Worm (Caenorhabditis elegans): Measurements from ENCODE around the gene K08C7.4.
"Not testable (repeated sequence)": the region's sequence is repeated elsewhere in the genome, so short reads cannot be mapped to it uniquely, and the experiment has no call there.

K08C7.4 gene

DNA sequence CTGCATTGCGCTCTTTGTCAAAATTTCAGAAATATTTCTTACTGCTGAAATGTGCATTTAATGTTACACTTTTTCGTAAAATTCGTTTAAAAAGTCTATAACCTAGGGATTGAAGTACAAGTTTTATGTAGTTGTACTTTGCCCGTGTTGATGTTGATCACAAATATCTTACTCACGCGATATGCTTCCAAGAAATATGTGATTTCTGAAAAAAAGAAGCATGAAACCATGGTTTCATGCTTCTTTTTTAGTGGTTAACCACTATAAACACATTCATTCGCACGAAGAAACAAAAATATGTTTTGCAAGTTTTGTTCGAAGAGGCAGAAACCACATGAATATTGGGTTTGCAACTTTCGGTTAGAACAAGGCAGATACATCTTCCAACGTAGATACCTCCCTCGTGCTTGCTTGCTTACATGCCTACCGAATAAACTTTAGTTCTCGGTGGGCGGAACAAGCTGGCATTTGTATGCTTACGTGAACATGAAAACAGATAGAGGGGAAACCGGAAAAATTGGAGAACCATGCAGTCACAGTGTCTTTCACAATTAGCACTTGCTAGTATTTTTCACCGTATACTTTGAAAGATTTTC is 8.8 kb upstream of the K08C7.4 start, which contains the start of gene R102.3:
TSS of gene R102.3 (plus strand) at position 546 of the 596 bp plus-strand sequence.
- TF ChIP-seq unc-62 (GFP tag; optimal IDR thresholded peaks at IDR 0.05), result no peak

- TF ChIP-seq unc-62 (GFP tag; optimal IDR thresholded peaks at IDR 0.05), result not testable (repeated sequence)
Observed at ce11 chrIV:10687307-10687706, 7.0 kb upstream of the K08C7.4 start, which contains the start of gene R102.2. Gene R102.2, plus strand, starts transcription at chrIV:10687607.

DNA sequence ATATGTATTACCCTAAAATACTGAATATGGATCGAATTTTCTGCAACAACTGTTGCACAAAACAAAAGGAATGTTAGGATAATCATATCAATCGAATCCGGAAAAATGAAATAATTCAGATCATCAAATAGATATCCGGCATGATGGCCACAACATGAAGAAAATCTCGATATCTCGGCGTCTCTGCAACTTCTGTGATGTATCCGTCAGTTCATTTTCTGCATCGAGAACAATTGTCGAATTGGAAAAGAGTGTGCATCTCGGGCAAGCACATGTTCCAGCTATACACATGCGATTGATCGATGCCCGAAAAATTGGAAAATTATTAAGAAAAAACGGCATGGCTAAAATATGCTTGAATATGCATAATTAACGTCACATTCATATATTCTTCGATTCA is 5.5 kb upstream of the K08C7.4 start, which contains the start of the genes K08C7.6 and R102.1:
TSS of gene K08C7.6 (minus strand) at position 101 of the 400 bp plus-strand sequence.
TSS of gene R102.1 (plus strand) at position 291 of the 400 bp plus-strand sequence.
- no peak for TF ChIP-seq unc-62 (GFP tag; optimal IDR thresholded peaks at IDR 0.05)

DNA sequence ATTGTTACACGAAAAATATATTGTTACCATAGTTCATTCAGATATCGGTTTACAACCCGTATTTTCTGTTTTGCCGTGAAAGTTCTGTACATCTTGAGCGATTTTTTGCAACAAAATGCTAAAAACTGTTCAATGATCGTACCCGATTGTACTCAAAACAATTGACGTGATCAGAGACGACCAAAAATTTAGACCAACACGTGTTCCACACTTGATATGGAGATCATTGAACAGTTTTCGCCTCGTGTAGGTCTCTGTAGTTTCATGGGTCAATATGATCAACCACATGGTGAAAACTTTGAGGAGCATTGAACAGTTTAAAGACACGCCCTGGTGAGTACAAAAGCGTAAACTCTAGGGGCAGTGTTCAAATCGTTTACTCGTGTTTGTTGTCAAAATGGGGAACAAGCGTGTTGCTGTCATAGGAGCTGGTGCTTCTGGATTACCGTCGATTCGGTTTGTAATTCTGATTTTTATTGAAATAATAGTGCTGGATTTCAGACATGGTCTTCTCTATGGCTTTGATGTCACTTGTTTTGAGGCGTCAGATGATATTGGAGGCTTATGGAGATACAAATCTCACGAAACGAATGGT is 2.0 kb upstream of the K08C7.4 start, which contains the start of gene fmo-2:
TSS of gene fmo-2 (plus strand) at position 370 of the 595 bp plus-strand sequence.
- TF ChIP-seq unc-62 (GFP tag; optimal IDR thresholded peaks at IDR 0.05), result no peak

DNA sequence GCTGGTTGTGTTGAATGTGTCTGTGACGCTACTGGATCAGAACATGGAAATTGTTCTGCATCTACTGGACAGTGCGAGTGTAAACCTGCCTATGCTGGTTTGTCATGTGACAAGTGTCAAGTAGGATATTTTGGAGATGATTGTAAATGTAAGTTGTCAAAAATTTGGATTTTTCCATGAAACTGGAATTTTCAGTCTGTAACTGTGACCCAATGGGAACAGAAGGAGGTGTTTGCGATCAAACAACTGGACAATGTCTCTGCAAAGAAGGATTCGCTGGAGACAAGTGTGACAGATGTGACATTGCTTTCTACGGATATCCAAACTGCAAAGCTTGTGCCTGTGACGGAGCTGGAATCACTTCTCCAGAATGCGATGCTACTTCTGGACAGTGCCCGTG is 11.7 kb downstream of the K08C7.4 start:
- TF ChIP-seq unc-62 (GFP tag; optimal IDR thresholded peaks at IDR 0.05), result no peak

DNA sequence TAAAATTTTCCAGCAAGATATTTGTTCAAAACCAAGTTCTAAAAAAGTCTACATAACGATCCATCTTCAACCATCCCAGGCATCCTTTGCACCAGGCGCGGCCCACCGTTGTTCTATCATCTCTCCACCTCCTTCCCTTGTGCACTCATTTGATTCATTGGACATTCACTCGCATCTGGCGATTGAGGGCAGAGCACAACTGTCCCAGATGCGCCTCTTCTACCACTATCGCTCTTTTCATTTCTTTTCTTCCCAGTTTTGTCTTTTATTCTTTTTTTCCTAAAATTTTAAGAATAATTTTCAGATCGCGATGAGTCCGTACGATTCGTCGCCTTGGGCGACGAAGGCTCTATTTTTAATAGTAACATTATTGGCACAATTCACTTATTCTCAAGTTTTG is 13.8 kb downstream of the K08C7.4 start, which contains the start of gene epi-1:
TSS of gene epi-1 (plus strand) at position 301 of the 400 bp plus-strand sequence.
- no peak for TF ChIP-seq unc-62 (GFP tag; optimal IDR thresholded peaks at IDR 0.05)

DNA sequence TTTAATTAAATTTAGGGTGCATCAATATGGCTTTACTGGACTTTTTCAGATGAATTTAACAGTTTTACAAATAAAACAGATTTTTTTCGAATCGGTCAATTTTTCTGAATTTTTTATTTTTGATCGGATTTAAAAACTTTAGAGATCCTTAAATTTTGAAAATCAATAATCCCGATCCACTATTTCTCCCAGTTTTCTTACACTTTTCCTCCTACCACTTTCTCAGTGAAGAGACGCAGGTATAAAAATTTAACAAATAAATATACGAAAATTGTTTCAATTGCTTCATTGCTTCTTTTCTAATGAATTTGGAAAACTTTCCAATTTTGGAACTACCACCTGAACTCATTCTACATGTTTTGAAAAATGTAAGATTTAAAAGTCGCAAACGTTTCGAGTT is 16.1 kb downstream of the K08C7.4 start, which contains the start of gene K08C7.7:
TSS of gene K08C7.7 (plus strand) at position 301 of the 400 bp plus-strand sequence.
- TF ChIP-seq unc-62 (GFP tag; optimal IDR thresholded peaks at IDR 0.05), result no peak

ce11 chrIV:10661760-10662159 is 18.5 kb downstream of the K08C7.4 start, which contains the start of gene fmo-1:
Gene fmo-1, plus strand, starts transcription at chrIV:10661857.
- no peak for TF ChIP-seq unc-62 (GFP tag; optimal IDR thresholded peaks at IDR 0.05)

ce11 chrIV:10661072-10661471 is 19.2 kb downstream of the K08C7.4 start:
- no peak for TF ChIP-seq unc-62 (GFP tag; optimal IDR thresholded peaks at IDR 0.05)

ce11 chrIV:10656770-10657323 is 23.4 kb downstream of the K08C7.4 start, which contains the start of gene K08C7.1:
Gene K08C7.1, plus strand, starts transcription at chrIV:10656812.
- TF ChIP-seq unc-62 (GFP tag; optimal IDR thresholded peaks at IDR 0.05), result no peak

DNA sequence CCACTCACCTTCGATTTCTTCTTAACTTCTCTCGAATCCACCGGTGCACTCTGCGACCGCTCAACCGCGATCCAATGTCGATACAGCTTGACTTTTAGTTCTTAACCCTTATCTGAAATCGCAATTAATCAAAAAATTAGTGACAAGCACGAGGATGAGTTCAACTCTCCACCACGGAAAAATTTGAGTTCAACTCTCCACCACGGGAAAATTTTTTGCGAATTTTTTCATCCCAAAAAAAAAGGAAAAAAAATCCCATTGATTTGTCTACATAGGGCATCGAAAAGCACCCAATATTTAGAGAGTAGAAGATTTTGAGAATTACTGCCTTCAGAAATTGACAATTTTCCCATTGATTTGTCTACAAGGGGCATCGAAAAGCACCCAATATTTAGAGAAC is 26.2 kb downstream of the K08C7.4 start, which contains the start of gene glb-19:
TSS of gene glb-19 (minus strand) at position 101 of the 400 bp plus-strand sequence.
- not testable (repeated sequence) for TF ChIP-seq unc-62 (GFP tag; optimal IDR thresholded peaks at IDR 0.05)

DNA sequence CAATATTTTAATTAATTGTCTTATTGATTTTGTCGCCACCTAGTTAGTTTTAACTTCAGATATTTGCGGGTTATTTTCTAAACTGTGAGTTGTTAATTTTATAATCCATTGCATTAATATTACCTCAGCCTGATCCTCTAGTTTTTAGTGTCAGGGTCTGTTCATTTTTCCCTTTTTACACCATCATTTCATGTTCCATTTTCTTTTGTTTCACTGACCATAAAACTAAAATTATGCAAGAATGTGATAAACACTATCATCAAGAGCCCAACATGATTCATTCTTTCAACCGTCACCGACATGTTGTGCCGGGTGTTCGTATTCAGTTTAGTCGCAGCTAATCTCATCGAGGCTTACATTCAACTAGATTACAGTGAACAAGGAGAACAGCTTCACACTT is 41.3 kb downstream of the K08C7.4 start, which contains the start of gene F56C4.2:
TSS of gene F56C4.2 (plus strand) at position 301 of the 400 bp plus-strand sequence.
- TF ChIP-seq unc-62 (GFP tag; optimal IDR thresholded peaks at IDR 0.05), result no peak

DNA sequence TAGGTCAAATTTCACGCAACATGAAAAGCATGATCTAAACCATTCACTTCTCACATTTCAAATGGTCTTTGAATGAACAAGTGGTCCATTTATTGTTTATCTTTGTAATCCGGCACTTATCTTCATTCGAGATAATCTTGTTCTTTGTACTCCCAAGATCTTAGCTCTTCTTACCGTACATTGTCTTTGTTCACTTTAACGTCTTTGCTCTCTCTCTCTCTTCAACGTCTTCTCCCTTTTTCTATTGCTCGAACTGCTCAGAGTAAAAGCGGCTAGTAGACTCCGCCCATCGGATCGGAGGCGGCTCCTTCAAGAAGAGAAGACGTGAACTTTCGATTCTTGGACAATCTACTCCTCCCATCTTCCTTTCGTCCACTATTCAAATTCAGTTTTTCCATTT is 43.6 kb downstream of the K08C7.4 start, which contains the start of gene F56C4.1:
TSS of gene F56C4.1 (plus strand) at position 301 of the 400 bp plus-strand sequence.
- no peak for TF ChIP-seq unc-62 (GFP tag; optimal IDR thresholded peaks at IDR 0.05)

DNA sequence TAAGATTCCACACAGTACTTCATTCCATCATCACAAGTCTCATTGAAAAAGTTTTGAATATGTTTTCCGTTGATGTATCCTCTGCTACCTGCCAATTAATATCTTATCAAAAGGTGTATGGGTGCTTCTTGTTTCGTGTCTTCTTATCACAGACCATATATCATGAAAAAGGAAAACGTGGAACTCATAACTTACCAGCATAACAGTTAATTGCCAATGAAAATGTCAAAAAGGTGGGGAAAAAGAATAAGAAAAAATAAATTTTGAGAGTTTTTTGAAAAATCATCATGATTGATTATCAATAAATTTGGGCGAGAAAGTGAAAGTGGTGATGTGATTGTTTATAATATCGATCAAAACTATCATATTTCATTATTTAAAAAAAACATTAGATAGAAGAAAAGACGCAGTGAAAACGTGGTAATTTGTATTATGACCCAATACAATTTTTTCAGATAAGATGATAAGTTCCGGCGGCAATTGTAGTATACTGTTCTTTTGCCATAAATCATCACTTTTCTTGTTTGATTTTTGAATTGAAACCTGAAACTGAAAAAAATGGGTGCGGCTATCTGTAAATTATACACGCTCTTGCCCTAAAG is 49.2 kb downstream of the K08C7.4 start, which contains the start of gene F56C4.4:
TSS of gene F56C4.4 (minus strand) at position 315 of the 602 bp plus-strand sequence.
- no peak for TF ChIP-seq unc-62 (GFP tag; optimal IDR thresholded peaks at IDR 0.05)

Measured in whole organism, dauer.